Worm (Caenorhabditis elegans) whole organism, L2 larva: ENCODE results near the gene Y4C6B.3.

ENCODE experiments used
- Y55F3AM.14 ChIP-seq: fragments of 200-800 bp; sonication (Bioruptor generic); optimal IDR thresholded peaks from 2 replicates; lab custom pipeline; 2018; ENCODE audit warnings: mild to moderate bottlenecking, missing genetic modification characterization, missing compliant biosample characterization
- alr-1 ChIP-seq: fragments of 150-350 bp; optimal IDR thresholded peaks from 2 replicates; lab custom pipeline; 2014; ENCODE audit warnings: missing biosample characterization, missing genetic modification characterization
- aly-2 ChIP-seq: fragments of 150-350 bp; optimal IDR thresholded peaks from 2 replicates; lab custom pipeline; 2014; ENCODE audit warnings: missing biosample characterization, missing genetic modification characterization
- ceh-82 ChIP-seq: fragments of 150-350 bp; optimal IDR thresholded peaks from 2 replicates; lab custom pipeline; 2014; ENCODE audit warnings: missing biosample characterization, missing genetic modification characterization
- dmd-4 ChIP-seq: sonication (generic microtip); optimal IDR thresholded peaks from 2 replicates; lab custom pipeline; 2017; ENCODE audit warnings: missing biosample characterization, missing genetic modification characterization
- elt-3 ChIP-seq: sonication (generic microtip); optimal IDR thresholded peaks from 2 replicates; lab custom pipeline; 2017; ENCODE audit warnings: missing biosample characterization, missing genetic modification characterization
- fos-1 ChIP-seq: fragments of 150-350 bp; optimal IDR thresholded peaks from 2 replicates; lab custom pipeline; 2014; ENCODE audit warnings: missing biosample characterization, missing genetic modification characterization
- lsy-2 ChIP-seq, 2 experiments: fragments of 150-350 bp in 1 of 2; sonication (generic microtip) in 1 of 2; optimal IDR thresholded peaks; 2 replicates each; lab custom pipeline; 2014 to 2017; ENCODE audit warnings: missing biosample characterization in 2 of 2, missing genetic modification characterization in 2 of 2
- mdl-1 ChIP-seq, 2 experiments: fragments of 150-350 bp in 1 of 2; sonication (generic microtip) in 1 of 2; optimal IDR thresholded peaks; 2 replicates each; lab custom pipeline; 2017; ENCODE audit warnings: missing biosample characterization in 2 of 2, missing genetic modification characterization in 2 of 2
- nhr-11 ChIP-seq: fragments of 150-350 bp; optimal IDR thresholded peaks from 2 replicates; lab custom pipeline; 2014; ENCODE audit warnings: missing biosample characterization, missing genetic modification characterization
- sem-4 ChIP-seq: fragments of 150-350 bp; optimal IDR thresholded peaks from 2 replicates; lab custom pipeline; 2014; ENCODE audit warnings: missing biosample characterization, missing genetic modification reagents, missing genetic modification characterization
- unc-39 ChIP-seq: fragments of 150-350 bp; optimal IDR thresholded peaks from 2 replicates; lab custom pipeline; 2014; ENCODE audit warnings: missing biosample characterization, missing genetic modification characterization

DNA sequence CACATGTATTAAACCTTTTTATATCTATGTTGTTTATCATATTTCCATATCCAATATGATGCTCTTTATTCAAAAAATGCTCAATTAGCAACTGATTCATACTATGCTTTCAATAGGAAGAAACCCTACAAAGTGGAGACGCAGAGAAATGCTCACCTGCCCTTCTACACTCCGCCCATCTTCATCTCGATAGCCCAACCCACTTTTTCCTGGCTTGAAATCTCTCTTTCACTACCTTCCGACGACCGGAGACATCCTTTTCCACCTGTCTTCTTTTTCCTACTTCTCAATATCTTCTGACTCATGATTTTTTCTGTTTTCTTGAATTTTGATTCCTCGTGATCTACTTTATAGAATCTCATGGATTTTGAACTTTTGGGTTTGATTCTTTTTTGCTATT lies 43.3 kb upstream of the Y4C6B.3 start:
- TF ChIP-seq sem-4 (tag; lab: Kevin White, UChicago) = no peak
- TF ChIP-seq mdl-1 (tag; optimal IDR thresholded peaks at IDR 0.05; lab: Kevin White, UChicago) = no peak
- TF ChIP-seq aly-2 = no peak
- TF ChIP-seq unc-39 = no peak
- TF ChIP-seq elt-3 (tag; lab: Kevin White, UChicago) = no peak
- TF ChIP-seq lsy-2 (tag; optimal IDR thresholded peaks at IDR 0.05; lab: Kevin White, UChicago) = no peak
- TF ChIP-seq dmd-4 = no peak
- no peak for TF ChIP-seq ceh-82 (tag; lab: Kevin White, UChicago)
- no peak for TF ChIP-seq fos-1 (tag; lab: Kevin White, UChicago)
- no peak for TF ChIP-seq alr-1 (tag; lab: Kevin White, UChicago)
- TF ChIP-seq Y55F3AM.14 (GFP tag; lab: Kevin White, UChicago) = no peak
- TF ChIP-seq nhr-11 (tag; lab: Kevin White, UChicago) = no peak
